Worm (Caenorhabditis elegans): Measurements from ENCODE around the gene K04B12.2.

DNA sequence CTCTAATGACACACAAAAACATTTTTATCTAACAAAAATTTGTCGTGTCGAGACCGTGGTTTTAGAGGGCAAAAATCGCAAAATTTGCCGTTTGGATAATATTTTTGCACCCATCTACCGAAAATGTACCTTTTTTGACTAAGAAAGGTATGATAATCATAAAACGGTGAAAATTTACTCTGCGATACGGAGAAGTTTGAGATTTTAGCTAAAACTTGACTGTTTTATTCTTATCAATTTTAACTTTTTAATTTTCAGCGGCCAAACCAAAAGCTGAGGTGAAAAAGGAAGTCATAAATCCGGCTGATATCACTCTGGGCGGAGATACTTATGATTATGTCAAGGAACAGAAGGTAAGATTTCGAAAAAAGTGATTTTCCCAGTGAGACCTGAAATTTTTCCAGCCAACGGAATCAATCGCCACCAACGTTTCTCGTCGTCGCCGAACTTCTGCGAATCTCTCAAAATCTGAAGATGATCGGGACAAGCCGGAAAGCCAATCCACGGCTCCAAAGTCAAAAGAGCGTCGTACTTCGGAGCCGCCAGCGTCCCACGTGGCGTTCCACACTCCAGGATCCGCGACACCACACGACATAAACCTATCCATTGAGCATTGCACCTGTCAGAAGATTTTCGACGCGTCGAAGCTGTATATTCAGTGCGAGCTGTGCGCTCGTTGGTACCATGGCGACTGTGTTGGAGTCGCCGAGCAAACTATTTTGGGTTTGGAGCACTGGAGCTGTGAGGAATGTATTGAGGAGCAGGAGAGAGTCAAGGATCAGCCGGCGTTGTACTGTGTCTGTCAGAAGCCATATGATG lies 31.4 kb downstream of the K04B12.2 start:
- TF ChIP-seq lir-3 (tag; optimal IDR thresholded peaks at IDR 0.05) (no peak), aly-2 (tag; optimal IDR thresholded peaks at IDR 0.05) (no peak), jun-1 (tag; optimal IDR thresholded peaks at IDR 0.05) (no peak), mes-2 (tag; optimal IDR thresholded peaks at IDR 0.05; ENCODE audit: poor library complexity, severe bottlenecking) (no peak), nhr-10 (tag; optimal IDR thresholded peaks at IDR 0.05) (no peak), ama-1 (optimal IDR thresholded peaks at IDR 0.05) (no peak), zag-1 (tag; optimal IDR thresholded peaks at IDR 0.05) (no peak), cey-2 (tag; optimal IDR thresholded peaks at IDR 0.05; ENCODE audit: borderline replicate concordance, insufficient read depth) (no peak), pha-4 (GFP tag; IDR thresholded peaks at IDR 0.05) (no peak; the same call in 1 of the 2 replicates), pha-4 (tag; optimal IDR thresholded peaks at IDR 0.05) (peak; percentile 83), nhr-77 (tag; optimal IDR thresholded peaks at IDR 0.05) (no peak)
